Worm (Caenorhabditis elegans): Measurements from ENCODE around the gene F53F8.4.

F53F8.4 gene

DNA sequence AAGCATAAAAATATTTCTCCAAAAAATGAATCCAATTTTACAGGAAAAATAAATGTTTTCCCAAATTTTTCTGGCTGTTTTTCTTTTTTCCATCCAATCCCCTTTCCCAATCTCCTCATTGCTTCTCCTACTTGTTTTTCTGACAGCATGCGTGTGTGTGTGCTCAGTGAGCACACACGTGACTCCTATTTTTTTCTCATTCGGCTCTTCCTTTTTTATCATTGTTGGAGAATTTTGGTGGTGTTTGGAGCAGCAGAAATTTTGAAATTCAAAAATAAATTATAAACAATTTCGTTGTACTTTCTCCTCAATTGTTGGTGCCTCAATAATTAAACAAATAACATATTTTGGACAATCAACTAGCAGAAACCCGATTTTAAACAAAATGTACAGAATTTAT is 19.2 kb upstream of the F53F8.4 start:
- peak; percentile 47 for TF ChIP-seq unc-55 (GFP tag; optimal IDR thresholded peaks at IDR 0.05)
- TF ChIP-seq crh-2 (tag; optimal IDR thresholded peaks at IDR 0.05), result no peak
- TF ChIP-seq sma-9 (GFP tag; optimal IDR thresholded peaks at IDR 0.05), result no peak
- TF ChIP-seq sma-9 (tag; optimal IDR thresholded peaks at IDR 0.05), result no peak
- TF ChIP-seq lsy-2 (tag; optimal IDR thresholded peaks at IDR 0.05), result peak in 1 of 2 experiments; percentile 32
- TF ChIP-seq ama-1 (optimal IDR thresholded peaks at IDR 0.05), result no peak
- TF ChIP-seq lin-13 (GFP tag; optimal IDR thresholded peaks at IDR 0.05), result no peak
- peak in 1 of 2 experiments; percentile 56 for TF ChIP-seq mdl-1 (tag; optimal IDR thresholded peaks at IDR 0.05)
- TF ChIP-seq C34F6.9 (tag; optimal IDR thresholded peaks at IDR 0.05), result peak; percentile 14
- TF ChIP-seq nhr-23 (tag; optimal IDR thresholded peaks at IDR 0.05), result no peak
- no peak for TF ChIP-seq alr-1 (tag; optimal IDR thresholded peaks at IDR 0.05)
- peak; percentile 4 for TF ChIP-seq nhr-129 (tag; optimal IDR thresholded peaks at IDR 0.05)

ce11 chrV:20710156-20710555 is 18.7 kb upstream of the F53F8.4 start:
- TF ChIP-seq skn-1 (tag; optimal IDR thresholded peaks at IDR 0.05) (no peak), nhr-21 (tag; optimal IDR thresholded peaks at IDR 0.05) (no peak), aly-2 (tag; optimal IDR thresholded peaks at IDR 0.05) (no peak), sem-4 (tag; optimal IDR thresholded peaks at IDR 0.05) (peak; percentile 7), nhr-12 (tag; optimal IDR thresholded peaks at IDR 0.05) (no peak), nhr-237 (tag; optimal IDR thresholded peaks at IDR 0.05) (no peak), ztf-4 (tag; optimal IDR thresholded peaks at IDR 0.05) (peak; percentile 56), nhr-25 (tag; optimal IDR thresholded peaks at IDR 0.05) (no peak), mdl-1 (tag; optimal IDR thresholded peaks at IDR 0.05) (no peak), mab-5 (tag; optimal IDR thresholded peaks at IDR 0.05) (no peak), unc-39 (tag; optimal IDR thresholded peaks at IDR 0.05) (no peak), nhr-23 (tag; optimal IDR thresholded peaks at IDR 0.05) (no peak), C34F6.9 (tag; optimal IDR thresholded peaks at IDR 0.05) (peak; percentile 66), unc-55 (GFP tag; optimal IDR thresholded peaks at IDR 0.05) (no peak), sma-9 (GFP tag; optimal IDR thresholded peaks at IDR 0.05) (peak; percentile 48), sma-9 (tag; optimal IDR thresholded peaks at IDR 0.05) (no peak), zag-1 (tag; optimal IDR thresholded peaks at IDR 0.05) (no peak), lin-13 (GFP tag; optimal IDR thresholded peaks at IDR 0.05) (no peak), snpc-4 (tag; optimal IDR thresholded peaks at IDR 0.05) (no peak), lsy-2 (tag; optimal IDR thresholded peaks at IDR 0.05) (peak in 1 of 2 experiments; percentile 48), alr-1 (tag; optimal IDR thresholded peaks at IDR 0.05) (no peak), ceh-16 (tag; optimal IDR thresholded peaks at IDR 0.05) (no peak), elt-1 (tag; optimal IDR thresholded peaks at IDR 0.05) (no peak), nhr-129 (tag; optimal IDR thresholded peaks at IDR 0.05) (peak; percentile 68), egl-27 (tag; optimal IDR thresholded peaks at IDR 0.05) (no peak), ztf-1 (GFP tag; conservative IDR thresholded peaks at IDR 0.05) (no peak), crh-2 (tag; optimal IDR thresholded peaks at IDR 0.05) (peak; percentile 68)

DNA sequence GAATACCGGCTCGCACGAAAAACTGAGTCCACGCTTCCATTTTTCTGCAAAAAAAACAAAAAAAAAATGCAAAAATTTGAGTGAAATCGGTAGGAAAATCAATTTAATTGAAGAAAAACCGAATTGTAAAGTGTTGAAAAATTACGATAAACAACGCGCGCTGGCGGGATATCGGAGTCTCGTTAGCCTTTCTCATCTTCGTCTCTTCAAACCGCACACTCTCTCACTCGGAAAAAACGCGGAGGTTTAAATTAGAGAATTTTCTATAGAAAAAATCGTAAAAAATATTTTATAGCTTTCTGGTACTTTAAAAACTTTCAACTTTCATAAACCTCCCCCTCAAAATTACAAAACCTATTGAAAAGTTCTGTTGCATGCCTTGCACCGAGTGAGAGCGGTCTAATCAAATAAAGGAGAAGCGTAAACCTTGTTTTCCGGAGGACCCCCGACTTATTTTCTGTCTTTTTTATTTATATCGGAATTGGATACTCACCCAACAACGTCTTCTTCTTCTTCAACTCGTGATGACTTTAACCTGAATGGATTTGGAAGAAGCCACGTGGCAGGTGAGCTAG is 12.6 kb upstream of the F53F8.4 start, which contains the start of the genes F53F8.5 and F53F8.6:
Gene F53F8.5, minus strand, starts transcription at position 52 of the 575 bp plus-strand sequence.
Gene F53F8.6, plus strand, starts transcription at position 230 of the 575 bp plus-strand sequence.
- peak; percentile 36 for TF ChIP-seq sma-9 (GFP tag; optimal IDR thresholded peaks at IDR 0.05)
- no peak for TF ChIP-seq sma-9 (tag; optimal IDR thresholded peaks at IDR 0.05)
- TF ChIP-seq unc-55 (GFP tag; optimal IDR thresholded peaks at IDR 0.05), result peak; percentile 70
- no peak for TF ChIP-seq zag-1 (tag; optimal IDR thresholded peaks at IDR 0.05)
- peak; percentile 27 for TF ChIP-seq mab-5 (tag; optimal IDR thresholded peaks at IDR 0.05)
- TF ChIP-seq dmd-4 (tag; optimal IDR thresholded peaks at IDR 0.05), result no peak
- TF ChIP-seq lin-13 (GFP tag; optimal IDR thresholded peaks at IDR 0.05), result peak; percentile 21
- peak; percentile 69 for TF ChIP-seq C34F6.9 (tag; optimal IDR thresholded peaks at IDR 0.05)
- peak; percentile 24 for TF ChIP-seq sma-3 (GFP tag; optimal IDR thresholded peaks at IDR 0.05)
- TF ChIP-seq crh-2 (tag; optimal IDR thresholded peaks at IDR 0.05), result peak; percentile 55
- no peak for TF ChIP-seq nhr-77 (tag; optimal IDR thresholded peaks at IDR 0.05)
- peak; percentile 18 for TF ChIP-seq F13H6.1 (tag; optimal IDR thresholded peaks at IDR 0.05)
- no peak for TF ChIP-seq lin-39 (tag; optimal IDR thresholded peaks at IDR 0.05)
- TF ChIP-seq elt-3 (tag; optimal IDR thresholded peaks at IDR 0.05), result no peak
- TF ChIP-seq ztf-4 (tag; optimal IDR thresholded peaks at IDR 0.05), result no peak
- no peak for TF ChIP-seq unc-62 (GFP tag; optimal IDR thresholded peaks at IDR 0.05)
- no peak for TF ChIP-seq mbf-1 (tag; optimal IDR thresholded peaks at IDR 0.05)
- no peak for TF ChIP-seq nhr-12 (tag; optimal IDR thresholded peaks at IDR 0.05)
- TF ChIP-seq elt-1 (tag; optimal IDR thresholded peaks at IDR 0.05), result no peak
- TF ChIP-seq ztf-11 (tag; optimal IDR thresholded peaks at IDR 0.05), result no peak
- peak; percentile 34 to 73 for TF ChIP-seq lsy-2 (tag; optimal IDR thresholded peaks at IDR 0.05)
- no peak for TF ChIP-seq aly-2 (tag; optimal IDR thresholded peaks at IDR 0.05)
- TF ChIP-seq sem-4 (tag; optimal IDR thresholded peaks at IDR 0.05), result no peak
- TF ChIP-seq ztf-1 (GFP tag; conservative IDR thresholded peaks at IDR 0.05), result no peak
- TF ChIP-seq gmeb-1 (tag; optimal IDR thresholded peaks at IDR 0.05), result peak; percentile 94
- no peak for TF ChIP-seq ceh-82 (tag; optimal IDR thresholded peaks at IDR 0.05)
- TF ChIP-seq nhr-23 (tag; optimal IDR thresholded peaks at IDR 0.05), result no peak
- peak; percentile 64 for TF ChIP-seq snpc-4 (tag; optimal IDR thresholded peaks at IDR 0.05)
- peak; percentile 9 for TF ChIP-seq nhr-129 (tag; optimal IDR thresholded peaks at IDR 0.05)
- no peak for TF ChIP-seq fos-1 (tag; optimal IDR thresholded peaks at IDR 0.05)
- TF ChIP-seq nhr-25 (tag; optimal IDR thresholded peaks at IDR 0.05), result no peak
- no peak for TF ChIP-seq ceh-16 (tag; optimal IDR thresholded peaks at IDR 0.05)
- TF ChIP-seq mdl-1 (tag; optimal IDR thresholded peaks at IDR 0.05), result no peak
- no peak for TF ChIP-seq lin-11 (tag; optimal IDR thresholded peaks at IDR 0.05)
